Fruit fly (Drosophila melanogaster): ENCODE results near the gene CG33060.

Gene CG33060

DNA sequence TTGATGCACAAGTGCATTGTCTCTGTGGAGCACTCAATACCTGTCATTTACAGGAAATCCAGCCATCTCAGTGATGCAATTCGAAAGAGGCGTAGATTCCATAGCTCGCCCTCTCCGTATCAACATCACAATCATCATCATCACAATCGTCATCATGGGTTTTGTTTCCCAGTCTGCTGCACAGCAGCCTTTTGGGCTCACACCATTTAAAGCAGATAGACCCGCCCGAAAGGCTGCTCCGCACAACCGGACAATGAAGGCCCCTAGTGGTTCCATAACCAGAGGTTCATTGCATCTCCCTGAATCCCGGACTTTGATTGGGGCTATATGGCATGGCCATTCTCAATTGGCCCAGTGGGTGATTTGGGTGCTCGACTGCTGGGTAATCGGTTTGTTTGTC, 4.0 kb downstream of the CG33060 start (continued):
- TF ChIP-seq Rel (GFP tag; optimal IDR thresholded peaks at IDR 0.05): no peak
- TF ChIP-seq Rel (tag; optimal IDR thresholded peaks at IDR 0.05): no peak

dm6 chr3L:16337739-16338138, 6.9 kb downstream of the CG33060 start:
- TF ChIP-seq sage (GFP tag; optimal IDR thresholded peaks at IDR 0.05): no peak
- no peak for TF ChIP-seq woc (GFP tag; optimal IDR thresholded peaks at IDR 0.05)
- no peak for TF ChIP-seq h (GFP tag; optimal IDR thresholded peaks at IDR 0.05)
- TF ChIP-seq tai (GFP tag; optimal IDR thresholded peaks at IDR 0.05): no peak
- TF ChIP-seq Mio (GFP tag; optimal IDR thresholded peaks at IDR 0.05): no peak
- no peak for TF ChIP-seq br (GFP tag; optimal IDR thresholded peaks at IDR 0.05)
- no peak for TF ChIP-seq rgr (GFP tag; optimal IDR thresholded peaks at IDR 0.05)
- no peak for TF ChIP-seq Rel (GFP tag; optimal IDR thresholded peaks at IDR 0.05)
- no peak for TF ChIP-seq Rel (tag; optimal IDR thresholded peaks at IDR 0.05)
- TF ChIP-seq usp (GFP tag; optimal IDR thresholded peaks at IDR 0.05): no peak
- TF ChIP-seq Hr83 (GFP tag; optimal IDR thresholded peaks at IDR 0.05; ENCODE audit: poor library complexity, severe bottlenecking): no peak
- no peak for TF ChIP-seq dmrt93B (GFP tag; optimal IDR thresholded peaks at IDR 0.05)
- TF ChIP-seq Abd-B (GFP tag; optimal IDR thresholded peaks at IDR 0.05): no peak
- TF ChIP-seq foxo (GFP tag; optimal IDR thresholded peaks at IDR 0.05): no peak
- TF ChIP-seq pan (optimal IDR thresholded peaks at IDR 0.05): no peak
- no peak for TF ChIP-seq CG32264 (GFP tag; optimal IDR thresholded peaks at IDR 0.05)

dm6 chr3L:16338703-16339102, 7.9 kb downstream of the CG33060 start, which contains the start of gene CG4998:
Gene CG4998, plus strand, starts transcription at chr3L:16339003.
- TF ChIP-seq woc (GFP tag; optimal IDR thresholded peaks at IDR 0.05) (no peak), pan (optimal IDR thresholded peaks at IDR 0.05) (no peak), fru (GFP tag; optimal IDR thresholded peaks at IDR 0.05) (no peak), Hnf4 (GFP tag; optimal IDR thresholded peaks at IDR 0.05) (no peak), dl (GFP tag; optimal IDR thresholded peaks at IDR 0.05; ENCODE audit: insufficient read depth in 1 of 2, partially characterized antibody in 2 of 2) (no peak), dsf (GFP tag; optimal IDR thresholded peaks at IDR 0.05; ENCODE audit: borderline replicate concordance) (no peak), Hr78 (GFP tag; optimal IDR thresholded peaks at IDR 0.05) (no peak), br (GFP tag; optimal IDR thresholded peaks at IDR 0.05) (no peak), CrebA (GFP tag; optimal IDR thresholded peaks at IDR 0.05; ENCODE audit: borderline replicate concordance) (no peak), N (GFP tag; optimal IDR thresholded peaks at IDR 0.05) (no peak)

dm6 chr3L:16339463-16339862, 8.6 kb downstream of the CG33060 start:
- TF ChIP-seq Vsx2 (GFP tag; optimal IDR thresholded peaks at IDR 0.05; ENCODE audit: partially characterized antibody) (no peak), sv (GFP tag; optimal IDR thresholded peaks at IDR 0.05) (no peak), h (GFP tag; optimal IDR thresholded peaks at IDR 0.05) (no peak), usp (GFP tag; optimal IDR thresholded peaks at IDR 0.05) (no peak), CrebA (GFP tag; optimal IDR thresholded peaks at IDR 0.05; ENCODE audit: borderline replicate concordance) (no peak), Hr78 (GFP tag; optimal IDR thresholded peaks at IDR 0.05) (no peak), Rel (GFP tag; optimal IDR thresholded peaks at IDR 0.05) (no peak), Rel (tag; optimal IDR thresholded peaks at IDR 0.05) (no peak), woc (GFP tag; optimal IDR thresholded peaks at IDR 0.05) (no peak), Abd-B (GFP tag; optimal IDR thresholded peaks at IDR 0.05) (no peak), lola (GFP tag; optimal IDR thresholded peaks at IDR 0.05) (no peak), dl (GFP tag; optimal IDR thresholded peaks at IDR 0.05; ENCODE audit: insufficient read depth in 1 of 2, partially characterized antibody in 2 of 2) (no peak), rgr (GFP tag; optimal IDR thresholded peaks at IDR 0.05) (no peak), tai (GFP tag; optimal IDR thresholded peaks at IDR 0.05) (no peak), Hnf4 (GFP tag; optimal IDR thresholded peaks at IDR 0.05) (no peak), Jra (GFP tag; optimal IDR thresholded peaks at IDR 0.05) (no peak), dmrt93B (GFP tag; optimal IDR thresholded peaks at IDR 0.05) (no peak)

DNA sequence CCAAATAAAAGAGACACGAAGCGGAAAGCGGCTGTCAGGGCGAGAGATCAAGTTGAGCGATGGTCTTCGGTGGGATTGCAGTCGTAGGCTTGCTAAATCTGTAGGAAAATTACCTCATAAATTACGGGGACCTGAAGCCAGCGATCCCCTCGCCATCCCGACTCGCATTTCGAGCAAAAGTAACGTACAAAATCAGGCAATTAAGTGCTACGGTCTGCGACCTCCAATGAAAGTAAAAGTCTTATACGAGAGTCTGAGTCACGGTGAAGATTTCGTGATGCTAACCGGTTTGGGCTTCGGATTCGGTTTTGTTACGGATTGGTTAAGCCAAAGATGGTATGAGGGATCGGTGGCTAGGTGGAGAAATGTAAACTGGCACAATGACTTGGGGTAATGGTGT, 9.0 kb downstream of the CG33060 start:
- no peak for TF ChIP-seq sage (GFP tag; optimal IDR thresholded peaks at IDR 0.05)
- TF ChIP-seq tai (GFP tag; optimal IDR thresholded peaks at IDR 0.05): no peak
- TF ChIP-seq Hr83 (GFP tag; optimal IDR thresholded peaks at IDR 0.05; ENCODE audit: poor library complexity, severe bottlenecking): no peak
- TF ChIP-seq woc (GFP tag; optimal IDR thresholded peaks at IDR 0.05): no peak
- TF ChIP-seq CG32264 (GFP tag; optimal IDR thresholded peaks at IDR 0.05): no peak
- TF ChIP-seq psq (GFP tag; optimal IDR thresholded peaks at IDR 0.05): no peak
- TF ChIP-seq Hr78 (GFP tag; optimal IDR thresholded peaks at IDR 0.05): no peak
- TF ChIP-seq h (GFP tag; optimal IDR thresholded peaks at IDR 0.05): no peak
- no peak for TF ChIP-seq dl (GFP tag; optimal IDR thresholded peaks at IDR 0.05; ENCODE audit: insufficient read depth in 1 of 2, partially characterized antibody in 2 of 2)
- no peak for TF ChIP-seq Vsx2 (GFP tag; optimal IDR thresholded peaks at IDR 0.05; ENCODE audit: partially characterized antibody)

dm6 chr3L:16346023-16346422, 15.2 kb downstream of the CG33060 start, which contains the start of gene CG33257:
Gene CG33257, plus strand, starts transcription at chr3L:16346323.
- no peak for TF ChIP-seq Vsx2 (GFP tag; optimal IDR thresholded peaks at IDR 0.05; ENCODE audit: partially characterized antibody)
- no peak for TF ChIP-seq sage (GFP tag; optimal IDR thresholded peaks at IDR 0.05)
- TF ChIP-seq br (GFP tag; optimal IDR thresholded peaks at IDR 0.05): no peak
- TF ChIP-seq Hr78 (GFP tag; optimal IDR thresholded peaks at IDR 0.05): no peak
- no peak for TF ChIP-seq psq (GFP tag; optimal IDR thresholded peaks at IDR 0.05)
- no peak for TF ChIP-seq OdsH (GFP tag; optimal IDR thresholded peaks at IDR 0.05)
- no peak for TF ChIP-seq dl (GFP tag; optimal IDR thresholded peaks at IDR 0.05; ENCODE audit: insufficient read depth in 1 of 2, partially characterized antibody in 2 of 2)
- TF ChIP-seq Sp1 (GFP tag; optimal IDR thresholded peaks at IDR 0.05): no peak
- no peak for TF ChIP-seq Mio (GFP tag; optimal IDR thresholded peaks at IDR 0.05)
- no peak for TF ChIP-seq Myc (optimal IDR thresholded peaks at IDR 0.05)
- no peak for TF ChIP-seq woc (GFP tag; optimal IDR thresholded peaks at IDR 0.05)

Measured in whole organism, wandering third instar larva.